Fruit fly (Drosophila melanogaster) S2 (cell line): ENCODE measurements around the gene hdly.

Source experiments
- CG8478 ChIP-seq: fragments of >200 bp; optimal IDR thresholded peaks from 2 replicates; lab custom pipeline; 2018
- CTCF ChIP-seq, 2 experiments: fragments of >200 bp; optimal IDR thresholded peaks; 2 replicates each; lab custom pipeline; 2018

dm6 chr3R:20914103-20914502 lies at the start of gene hdly:
- TF ChIP-seq CG8478 (lab: Kevin White, UChicago) (no peak), CTCF (optimal IDR thresholded peaks at IDR 0.05; lab: Kevin White, UChicago) (no peak)
